Worm (Caenorhabditis elegans) whole organism, L2 larva: Measurements from ENCODE around the gene C04A11.1.

ENCODE experiments used
- C34F6.9 ChIP-seq: fragments of 150-350 bp; optimal IDR thresholded peaks from 2 replicates; lab custom pipeline; 2014; ENCODE audit warnings: missing biosample characterization, missing genetic modification characterization
- F13H6.1 ChIP-seq: sonication (generic microtip); optimal IDR thresholded peaks from 2 replicates; lab custom pipeline; 2016; ENCODE audit warnings: missing genetic modification characterization, missing compliant biosample characterization
- R02D3.7 ChIP-seq: fragments of 150-350 bp; optimal IDR thresholded peaks from 2 replicates; lab custom pipeline; 2014; ENCODE audit warnings: missing biosample characterization, missing genetic modification characterization
- Y55F3AM.14 ChIP-seq: fragments of 200-800 bp; sonication (Bioruptor generic); optimal IDR thresholded peaks from 2 replicates; lab custom pipeline; 2018; ENCODE audit warnings: mild to moderate bottlenecking, missing genetic modification characterization, missing compliant biosample characterization
- ZK546.5 ChIP-seq: sonication (generic microtip); optimal IDR thresholded peaks from 2 replicates; lab custom pipeline; 2017; ENCODE audit warnings: missing biosample characterization, missing genetic modification characterization
- alr-1 ChIP-seq: fragments of 150-350 bp; optimal IDR thresholded peaks from 2 replicates; lab custom pipeline; 2014; ENCODE audit warnings: missing biosample characterization, missing genetic modification characterization
- aly-2 ChIP-seq: fragments of 150-350 bp; optimal IDR thresholded peaks from 2 replicates; lab custom pipeline; 2014; ENCODE audit warnings: missing biosample characterization, missing genetic modification characterization
- ama-1 ChIP-seq: fragments of 150-350 bp; optimal IDR thresholded peaks from 2 replicates; lab custom pipeline; 2018; ENCODE audit warnings: inconsistent platforms
- blmp-1 ChIP-seq: sonication (generic microtip); optimal IDR thresholded peaks from 2 replicates; lab custom pipeline; 2017; ENCODE audit warnings: missing genetic modification characterization, mild to moderate bottlenecking, missing compliant biosample characterization, antibody characterized with exemption, moderate library complexity; ENCODE audit not compliant: insufficient read depth
- ceh-16 ChIP-seq: fragments of 150-350 bp; optimal IDR thresholded peaks from 2 replicates; lab custom pipeline; 2014; ENCODE audit warnings: missing biosample characterization, missing genetic modification characterization
- ceh-82 ChIP-seq: fragments of 150-350 bp; optimal IDR thresholded peaks from 2 replicates; lab custom pipeline; 2014; ENCODE audit warnings: missing biosample characterization, missing genetic modification characterization
- crh-2 ChIP-seq: sonication (generic microtip); optimal IDR thresholded peaks from 2 replicates; lab custom pipeline; 2017; ENCODE audit warnings: missing biosample characterization, missing genetic modification characterization
- dmd-4 ChIP-seq: sonication (generic microtip); optimal IDR thresholded peaks from 2 replicates; lab custom pipeline; 2017; ENCODE audit warnings: missing biosample characterization, missing genetic modification characterization
- egl-27 ChIP-seq: sonication (generic microtip); optimal IDR thresholded peaks from 3 replicates; lab custom pipeline; 2017; ENCODE audit warnings: missing biosample characterization, missing genetic modification reagents, missing genetic modification characterization
- elt-1 ChIP-seq: fragments of 150-350 bp; optimal IDR thresholded peaks from 2 replicates; lab custom pipeline; 2014; ENCODE audit warnings: missing biosample characterization, missing genetic modification characterization
- elt-3 ChIP-seq: sonication (generic microtip); optimal IDR thresholded peaks from 2 replicates; lab custom pipeline; 2017; ENCODE audit warnings: missing biosample characterization, missing genetic modification characterization
- fos-1 ChIP-seq: fragments of 150-350 bp; optimal IDR thresholded peaks from 2 replicates; lab custom pipeline; 2014; ENCODE audit warnings: missing biosample characterization, missing genetic modification characterization
- gmeb-1 ChIP-seq: fragments of 150-350 bp; optimal IDR thresholded peaks from 2 replicates; lab custom pipeline; 2014; ENCODE audit warnings: missing biosample characterization, missing genetic modification characterization
- lin-11 ChIP-seq: fragments of 150-350 bp; sonication (generic microtip); optimal IDR thresholded peaks from 2 replicates; lab custom pipeline; 2014; ENCODE audit warnings: missing biosample characterization, missing genetic modification characterization, inconsistent platforms, mixed read lengths
- lin-13 ChIP-seq: fragments of 150-350 bp; optimal IDR thresholded peaks from 2 replicates; lab custom pipeline; 2014; ENCODE audit warnings: missing biosample characterization, missing genetic modification reagents, missing genetic modification characterization
- lin-39 ChIP-seq: fragments of 150-350 bp; optimal IDR thresholded peaks from 2 replicates; lab custom pipeline; 2014; ENCODE audit warnings: missing biosample characterization, missing genetic modification reagents, missing genetic modification characterization
- lsy-2 ChIP-seq, 2 experiments: fragments of 150-350 bp in 1 of 2; sonication (generic microtip) in 1 of 2; optimal IDR thresholded peaks; 2 replicates each; lab custom pipeline; 2014 to 2017; ENCODE audit warnings: missing biosample characterization in 2 of 2, missing genetic modification characterization in 2 of 2
- mab-5 ChIP-seq: fragments of 150-350 bp; optimal IDR thresholded peaks from 2 replicates; lab custom pipeline; 2014; ENCODE audit warnings: missing biosample characterization, missing genetic modification characterization
- mbf-1 ChIP-seq: sonication (generic microtip); optimal IDR thresholded peaks from 2 replicates; lab custom pipeline; 2017; ENCODE audit warnings: missing biosample characterization, missing genetic modification characterization
- mdl-1 ChIP-seq, 2 experiments: fragments of 150-350 bp in 1 of 2; sonication (generic microtip) in 1 of 2; optimal IDR thresholded peaks; 2 replicates each; lab custom pipeline; 2017; ENCODE audit warnings: missing biosample characterization in 2 of 2, missing genetic modification characterization in 2 of 2
- nhr-10 ChIP-seq: sonication (generic microtip); optimal IDR thresholded peaks from 2 replicates; lab custom pipeline; 2017; ENCODE audit warnings: missing biosample characterization, missing genetic modification characterization
- nhr-11 ChIP-seq: fragments of 150-350 bp; optimal IDR thresholded peaks from 2 replicates; lab custom pipeline; 2014; ENCODE audit warnings: missing biosample characterization, missing genetic modification characterization
- nhr-12 ChIP-seq: fragments of 150-350 bp; optimal IDR thresholded peaks from 2 replicates; lab custom pipeline; 2014; ENCODE audit warnings: missing biosample characterization, missing genetic modification characterization
- nhr-129 ChIP-seq: fragments of 150-350 bp; optimal IDR thresholded peaks from 2 replicates; lab custom pipeline; 2014; ENCODE audit warnings: missing biosample characterization, missing genetic modification characterization
- nhr-21 ChIP-seq: fragments of 150-350 bp; optimal IDR thresholded peaks from 2 replicates; lab custom pipeline; 2014; ENCODE audit warnings: missing biosample characterization, missing genetic modification characterization
- nhr-23 ChIP-seq: fragments of 150-350 bp; optimal IDR thresholded peaks from 2 replicates; lab custom pipeline; 2014; ENCODE audit warnings: missing biosample characterization, missing genetic modification reagents, missing genetic modification characterization
- nhr-237 ChIP-seq: fragments of 150-350 bp; optimal IDR thresholded peaks from 2 replicates; lab custom pipeline; 2014; ENCODE audit warnings: missing biosample characterization, missing genetic modification characterization
- nhr-25 ChIP-seq: fragments of 150-350 bp; sonication (generic microtip); optimal IDR thresholded peaks from 3 replicates; lab custom pipeline; 2014; ENCODE audit warnings: missing biosample characterization, missing genetic modification characterization
- nhr-6 ChIP-seq: fragments of 150-350 bp; optimal IDR thresholded peaks from 2 replicates; lab custom pipeline; 2014; ENCODE audit warnings: missing biosample characterization, missing genetic modification characterization
- nhr-77 ChIP-seq: fragments of 150-350 bp; optimal IDR thresholded peaks from 2 replicates; lab custom pipeline; 2014; ENCODE audit warnings: missing biosample characterization, missing genetic modification characterization
- peb-1 ChIP-seq: fragments of 150-350 bp; optimal IDR thresholded peaks from 2 replicates; lab custom pipeline; 2014; ENCODE audit warnings: missing biosample characterization, missing genetic modification characterization
- sem-4 ChIP-seq: fragments of 150-350 bp; optimal IDR thresholded peaks from 2 replicates; lab custom pipeline; 2014; ENCODE audit warnings: missing biosample characterization, missing genetic modification reagents, missing genetic modification characterization
- skn-1 ChIP-seq: sonication (generic microtip); optimal IDR thresholded peaks from 2 replicates; lab custom pipeline; 2017; ENCODE audit warnings: missing biosample characterization, missing genetic modification characterization
- sma-3 ChIP-seq: sonication (generic microtip); optimal IDR thresholded peaks from 2 replicates; lab custom pipeline; 2016; ENCODE audit warnings: missing genetic modification reagents, missing genetic modification characterization, missing compliant biosample characterization
- sma-9 ChIP-seq, 2 experiments: fragments of 150-350 bp in 1 of 2; sonication (generic microtip) in 1 of 2; optimal IDR thresholded peaks; 2 replicates each; lab custom pipeline; 2014 to 2016; ENCODE audit warnings: missing genetic modification characterization in 2 of 2, mild to moderate bottlenecking in 1 of 2, missing biosample characterization in 1 of 2, missing compliant biosample characterization in 1 of 2, missing genetic modification reagents in 1 of 2, moderate library complexity in 1 of 2
- snpc-4 ChIP-seq: fragments of 150-350 bp; optimal IDR thresholded peaks from 2 replicates; lab custom pipeline; 2014; ENCODE audit warnings: missing biosample characterization, missing genetic modification characterization
- unc-39 ChIP-seq: fragments of 150-350 bp; optimal IDR thresholded peaks from 2 replicates; lab custom pipeline; 2014; ENCODE audit warnings: missing biosample characterization, missing genetic modification characterization
- unc-55 ChIP-seq: fragments of 150-350 bp; sonication (generic microtip); optimal IDR thresholded peaks from 3 replicates; lab custom pipeline; 2014; ENCODE audit warnings: missing biosample characterization, missing genetic modification reagents, missing genetic modification characterization
- unc-62 ChIP-seq: fragments of 150-350 bp; optimal IDR thresholded peaks from 2 replicates; lab custom pipeline; 2014; ENCODE audit warnings: missing biosample characterization, missing genetic modification reagents, missing genetic modification characterization
- zag-1 ChIP-seq: fragments of 150-350 bp; optimal IDR thresholded peaks from 2 replicates; lab custom pipeline; 2014; ENCODE audit warnings: missing biosample characterization, missing genetic modification characterization
- ztf-1 ChIP-seq: fragments of 200-800 bp; sonication (Bioruptor generic); conservative IDR thresholded peaks from 2 replicates; pipeline ENCODE4 v1.3.6; 2022; ENCODE audit warnings: missing genetic modification characterization, missing compliant biosample characterization
- ztf-11 ChIP-seq: sonication (generic microtip); optimal IDR thresholded peaks from 2 replicates; lab custom pipeline; 2017; ENCODE audit warnings: missing biosample characterization, missing genetic modification characterization
- ztf-4 ChIP-seq: fragments of 150-350 bp; optimal IDR thresholded peaks from 2 replicates; lab custom pipeline; 2014; ENCODE audit warnings: missing biosample characterization, missing genetic modification characterization

The C04A11.1 gene

ce11 chrX:13700642-13701233 lies 40.4 kb downstream of the C04A11.1 start:
- TF ChIP-seq gmeb-1 (tag; lab: Kevin White, UChicago) (peak; percentile 95), unc-55 (GFP tag; lab: Kevin White, UChicago) (peak; percentile 100), F13H6.1 (tag; lab: Kevin White, UChicago) (peak; percentile 99), nhr-11 (tag; lab: Kevin White, UChicago) (peak; percentile 70), nhr-12 (tag; lab: Kevin White, UChicago) (peak; percentile 72), aly-2 (peak; percentile 92), lsy-2 (tag; optimal IDR thresholded peaks at IDR 0.05; lab: Kevin White, UChicago) (peak; percentile 97), Y55F3AM.14 (GFP tag; lab: Kevin White, UChicago) (peak; percentile 91), ztf-11 (tag; lab: Kevin White, UChicago) (peak; percentile 78), mab-5 (peak; percentile 99), nhr-129 (peak; percentile 100), nhr-6 (peak; percentile 100), skn-1 (tag; lab: Kevin White, UChicago) (peak; percentile 84), mdl-1 (tag; optimal IDR thresholded peaks at IDR 0.05; lab: Kevin White, UChicago) (peak; percentile 93 to 96), alr-1 (tag; lab: Kevin White, UChicago) (peak; percentile 73), ceh-82 (tag; lab: Kevin White, UChicago) (peak; percentile 99), elt-1 (tag; lab: Kevin White, UChicago) (peak; percentile 80), nhr-25 (tag; lab: Kevin White, UChicago) (peak; percentile 99), lin-39 (tag; lab: Kevin White, UChicago) (peak; percentile 100), ama-1 (lab: Kevin White, UChicago) (peak; percentile 47), ztf-1 (GFP tag; lab: Robert Waterston, UW) (0 out of 2 replicates have a peak, but pooled peaks have one; percentile 78), R02D3.7 (peak; percentile 83), nhr-77 (tag; lab: Kevin White, UChicago) (peak; percentile 97), nhr-23 (no peak), ztf-4 (tag; lab: Kevin White, UChicago) (peak; percentile 99), snpc-4 (peak; percentile 94), ZK546.5 (tag; lab: Kevin White, UChicago) (peak; percentile 81), lin-13 (GFP tag; lab: Kevin White, UChicago) (peak; percentile 99), crh-2 (tag; lab: Kevin White, UChicago) (peak; percentile 100), unc-39 (peak; percentile 99), dmd-4 (tag; lab: Kevin White, UChicago) (peak; percentile 82), blmp-1 (peak; percentile 91), zag-1 (tag; lab: Kevin White, UChicago) (peak; percentile 99), fos-1 (tag; lab: Kevin White, UChicago) (peak; percentile 99), sma-3 (peak; percentile 99), unc-62 (GFP tag; lab: Kevin White, UChicago) (peak; percentile 97), elt-3 (tag; lab: Kevin White, UChicago) (no peak), nhr-10 (peak; percentile 97), C34F6.9 (peak; percentile 100), peb-1 (tag; lab: Kevin White, UChicago) (peak; percentile 66), sma-9 (GFP tag; optimal IDR thresholded peaks at IDR 0.05; lab: Kevin White, UChicago) (peak; percentile 99), sma-9 (tag; optimal IDR thresholded peaks at IDR 0.05; lab: Kevin White, UChicago) (peak; percentile 69), mbf-1 (tag; lab: Kevin White, UChicago) (peak; percentile 78), nhr-21 (tag; lab: Kevin White, UChicago) (peak; percentile 100), sem-4 (peak; percentile 99), nhr-237 (peak; percentile 99), ceh-16 (tag; lab: Kevin White, UChicago) (peak; percentile 98), lin-11 (peak; percentile 97), egl-27 (tag; lab: Kevin White, UChicago) (peak; percentile 100)
